Fruit fly (Drosophila melanogaster): Measurements from ENCODE around the gene hh.
A peak's percentile ranks its signal among the peaks of the same experiment; 100 is the strongest.

hh gene

dm6 chr3R:23149021-23149571 is 7.4 kb upstream of the hh start (continued):
- TF ChIP-seq CG31224 (GFP tag; IDR thresholded peaks at IDR 0.05) = no peak
- no peak for TF ChIP-seq Hmx (GFP tag; optimal IDR thresholded peaks at IDR 0.05)
- TF ChIP-seq bbx (GFP tag; IDR thresholded peaks at IDR 0.05; ENCODE audit: partially characterized antibody) = no peak
- no peak for TF ChIP-seq CG3995 (GFP tag; optimal IDR thresholded peaks at IDR 0.05)
- TF ChIP-seq NC2β (GFP tag; optimal IDR thresholded peaks at IDR 0.05) = no peak
- no peak for TF ChIP-seq tup (GFP tag; optimal IDR thresholded peaks at IDR 0.05)
- no peak for TF ChIP-seq toy (GFP tag; IDR thresholded peaks at IDR 0.05)
- TF ChIP-seq hth (optimal IDR thresholded peaks at IDR 0.05) = no peak
- peak; percentile 8 for TF ChIP-seq CG17359 (tag; optimal IDR thresholded peaks at IDR 0.05)
- TF ChIP-seq CG14710 (tag; optimal IDR thresholded peaks at IDR 0.05) = peak; percentile 68
- no peak for TF ChIP-seq usp (GFP tag; optimal IDR thresholded peaks at IDR 0.05)
- no peak for TF ChIP-seq CG34376 (GFP tag; optimal IDR thresholded peaks at IDR 0.05)
- no peak for TF ChIP-seq fd102C (GFP tag; optimal IDR thresholded peaks at IDR 0.05)
- TF ChIP-seq CG11247 (GFP tag; IDR thresholded peaks at IDR 0.05) = no peak
- no peak for TF ChIP-seq maf-S (GFP tag; optimal IDR thresholded peaks at IDR 0.05)
- no peak for TF ChIP-seq abd-A (tag; optimal IDR thresholded peaks at IDR 0.05)
- TF ChIP-seq CG7786 (GFP tag; optimal IDR thresholded peaks at IDR 0.05) = no peak
- no peak for TF ChIP-seq CG14050 (GFP tag; IDR thresholded peaks at IDR 0.05)
- TF ChIP-seq CG4707 (GFP tag; optimal IDR thresholded peaks at IDR 0.05) = no peak
- no peak for TF ChIP-seq sd (tag; optimal IDR thresholded peaks at IDR 0.05)
- no peak for TF ChIP-seq lov (optimal IDR thresholded peaks at IDR 0.05)
- TF ChIP-seq lov (GFP tag; IDR thresholded peaks at IDR 0.05) = no peak
- no peak for TF ChIP-seq Dfd (GFP tag; optimal IDR thresholded peaks at IDR 0.05)
- no peak for TF ChIP-seq cwo (GFP tag; optimal IDR thresholded peaks at IDR 0.05)
- no peak for TF ChIP-seq CG2678 (tag; optimal IDR thresholded peaks at IDR 0.05)
- no peak for TF ChIP-seq lmd (GFP tag; IDR thresholded peaks at IDR 0.05)
- no peak for TF ChIP-seq CG17802 (tag; optimal IDR thresholded peaks at IDR 0.05)
- TF ChIP-seq Sin3A (optimal IDR thresholded peaks at IDR 0.05) = no peak
- peak; percentile 60 for TF ChIP-seq CG31441 (GFP tag; IDR thresholded peaks at IDR 0.05)
- no peak for TF ChIP-seq prd (optimal IDR thresholded peaks at IDR 0.05)
- TF ChIP-seq prd (GFP tag; IDR thresholded peaks at IDR 0.05) = peak; percentile 55; the same call in 2 of the 3 replicates
- TF ChIP-seq CG10321 (GFP tag; IDR thresholded peaks at IDR 0.05) = no peak
- TF ChIP-seq unpg (GFP tag; optimal IDR thresholded peaks at IDR 0.05) = peak; percentile 34
- TF ChIP-seq CG4424 (GFP tag; optimal IDR thresholded peaks at IDR 0.05) = peak; percentile 21
- peak; percentile 14 for TF ChIP-seq az2 (GFP tag; optimal IDR thresholded peaks at IDR 0.05)
- no peak for TF ChIP-seq hb (GFP tag; IDR thresholded peaks at IDR 0.05; ENCODE audit: partially characterized antibody)
- peak; percentile 36 for TF ChIP-seq sqz (GFP tag; optimal IDR thresholded peaks at IDR 0.05)
- TF ChIP-seq Tbp (GFP tag; optimal IDR thresholded peaks at IDR 0.05) = no peak
- peak; percentile 33 for TF ChIP-seq Sry-β (GFP tag; optimal IDR thresholded peaks at IDR 0.05)
- TF ChIP-seq pho (GFP tag; optimal IDR thresholded peaks at IDR 0.05) = no peak
- TF ChIP-seq CG9797 (GFP tag; optimal IDR thresholded peaks at IDR 0.05) = no peak
- peak; percentile 52 for TF ChIP-seq kni (GFP tag; optimal IDR thresholded peaks at IDR 0.05)
- peak; percentile 14; the same call in 1 of the 2 replicates for TF ChIP-seq CG8765 (GFP tag; IDR thresholded peaks at IDR 0.05)
- TF ChIP-seq CG42726 (GFP tag; IDR thresholded peaks at IDR 0.05; ENCODE audit: partially characterized antibody) = no peak
- TF ChIP-seq sr (GFP tag; IDR thresholded peaks at IDR 0.05) = no peak
- no peak for TF ChIP-seq Atf3 (GFP tag; optimal IDR thresholded peaks at IDR 0.05)
- TF ChIP-seq CG7839 (tag; optimal IDR thresholded peaks at IDR 0.05) = no peak
- TF ChIP-seq nerfin-2 (GFP tag; IDR thresholded peaks at IDR 0.05; ENCODE audit: partially characterized antibody) = no peak
- no peak for TF ChIP-seq Sox102F (GFP tag; optimal IDR thresholded peaks at IDR 0.05)
- no peak for TF ChIP-seq gfzf (GFP tag; optimal IDR thresholded peaks at IDR 0.05)
- no peak for TF ChIP-seq Optix (GFP tag; IDR thresholded peaks at IDR 0.05)
- no peak for TF ChIP-seq HLH54F (GFP tag; optimal IDR thresholded peaks at IDR 0.05)

All from whole organism, embryonic.